Worm (Caenorhabditis elegans): ENCODE data around the gene K10C2.7.

- TF ChIP-seq nfya-1 (tag; optimal IDR thresholded peaks at IDR 0.05; ENCODE audit: borderline replicate concordance, insufficient read depth) (no peak), let-607 (tag; optimal IDR thresholded peaks at IDR 0.05) (no peak), F49E8.2 (tag; optimal IDR thresholded peaks at IDR 0.05; ENCODE audit: insufficient read depth) (no peak), K11D2.4 (GFP tag; IDR thresholded peaks at IDR 0.05) (no peak), ztf-28 (GFP tag; IDR thresholded peaks at IDR 0.05) (no peak), lin-54 (GFP tag; optimal IDR thresholded peaks at IDR 0.05) (no peak)
Measured at ce11 chrX:6458001-6458400, 14.7 kb upstream of the K10C2.7 start.
